Fruit fly (Drosophila melanogaster) whole organism, prepupa: Measurements from ENCODE around the gene CG8892.

Experiments
- Blimp-1 ChIP-seq: fragments of 200-800 bp; sonication (Bioruptor generic); optimal IDR thresholded peaks from 3 replicates; lab custom pipeline; 2017; ENCODE audit warnings: missing biosample characterization, missing genetic modification characterization, mild to moderate bottlenecking, moderate library complexity, missing genetic modification reagents
- CG10631 ChIP-seq: fragments of 200-800 bp; sonication (Bioruptor generic); optimal IDR thresholded peaks from 2 replicates; lab custom pipeline; 2016; ENCODE audit warnings: missing biosample characterization, missing genetic modification characterization
- CG32006 ChIP-seq: fragments of 200-800 bp; sonication (Bioruptor generic); optimal IDR thresholded peaks from 3 replicates; lab custom pipeline; 2017; ENCODE audit warnings: missing biosample characterization, mild to moderate bottlenecking, missing genetic modification characterization
- CG6276 ChIP-seq: fragments of 200-800 bp; sonication (Bioruptor generic); optimal IDR thresholded peaks from 2 replicates; lab custom pipeline; 2017; ENCODE audit warnings: missing biosample characterization, mild to moderate bottlenecking, missing genetic modification characterization
- CG6854 ChIP-seq: fragments of 200-800 bp; sonication (Bioruptor generic); optimal IDR thresholded peaks from 2 replicates; lab custom pipeline; 2017; ENCODE audit warnings: missing biosample characterization, mild to moderate bottlenecking, missing genetic modification characterization
- CG8632 ChIP-seq: fragments of 200-800 bp; sonication (Bioruptor generic); optimal IDR thresholded peaks from 3 replicates; lab custom pipeline; 2016; ENCODE audit warnings: missing biosample characterization, missing genetic modification characterization
- Ets21C ChIP-seq: fragments of 200-800 bp; sonication (Bioruptor generic); optimal IDR thresholded peaks from 3 replicates; lab custom pipeline; 2016; ENCODE audit warnings: missing biosample characterization, missing genetic modification characterization
- Ets96B ChIP-seq: fragments of 200-800 bp; optimal IDR thresholded peaks from 2 replicates; lab custom pipeline; 2019; ENCODE audit warnings: missing biosample characterization, mild to moderate bottlenecking, missing genetic modification characterization, moderate library complexity
- Hr39 ChIP-seq: fragments of 200-800 bp; sonication (Bioruptor generic); optimal IDR thresholded peaks from 2 replicates; lab custom pipeline; 2016; ENCODE audit warnings: missing biosample characterization, missing genetic modification characterization
- Hr4 ChIP-seq: fragments of 200-800 bp; sonication (Bioruptor generic); optimal IDR thresholded peaks from 3 replicates; lab custom pipeline; 2016; ENCODE audit warnings: missing biosample characterization, missing genetic modification characterization
- Lpt ChIP-seq: fragments of 200-800 bp; sonication (Bioruptor generic); optimal IDR thresholded peaks from 3 replicates; lab custom pipeline; 2016; ENCODE audit warnings: missing biosample characterization, missing genetic modification characterization
- lz ChIP-seq: fragments of 200-800 bp; sonication (Bioruptor generic); optimal IDR thresholded peaks from 3 replicates; lab custom pipeline; 2016; ENCODE audit warnings: missing biosample characterization, missing genetic modification characterization
- spab ChIP-seq: fragments of 200-800 bp; sonication (Bioruptor generic); optimal IDR thresholded peaks from 2 replicates; lab custom pipeline; 2017; ENCODE audit warnings: missing biosample characterization, mild to moderate bottlenecking, missing genetic modification characterization, missing genetic modification reagents

DNA sequence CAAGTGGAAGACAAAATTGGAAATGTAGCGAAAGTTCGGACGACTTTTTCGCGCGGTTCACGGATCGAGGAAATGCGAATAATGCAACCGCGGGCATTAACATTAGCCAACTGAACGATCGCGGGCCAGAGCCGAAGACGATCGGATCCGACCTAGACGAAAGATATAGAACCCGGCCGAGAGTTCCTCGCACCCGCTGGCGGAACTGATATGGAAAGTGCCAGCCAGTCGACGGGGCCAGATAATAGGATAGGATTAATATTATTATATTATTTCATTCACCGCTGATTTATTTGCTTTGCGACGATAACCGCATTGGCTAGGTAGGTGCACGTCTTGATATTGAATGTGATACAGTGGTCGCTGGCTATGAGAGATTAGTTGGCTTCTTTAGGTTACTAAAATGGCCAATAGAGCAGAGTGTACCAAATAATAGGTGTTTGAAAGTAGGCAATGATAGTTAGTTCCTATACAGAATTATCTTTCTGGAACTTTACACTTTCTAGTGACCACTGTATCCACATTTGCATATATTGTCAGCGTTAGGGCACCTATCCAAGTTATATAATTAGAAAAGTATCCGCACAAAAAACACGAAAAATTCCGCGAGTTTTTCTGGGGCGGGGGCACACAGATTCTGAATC, 18.1 kb upstream of the CG8892 start:
- peak; percentile 63 for TF ChIP-seq CG8632
- peak; percentile 74 for TF ChIP-seq CG10631
- TF ChIP-seq CG32006 = peak; percentile 78
- peak; percentile 68 for TF ChIP-seq Ets96B (tag; lab: Kevin White, UChicago)
- no peak for TF ChIP-seq Blimp-1 (GFP tag; lab: Kevin White, UChicago)
- TF ChIP-seq spab (GFP tag; lab: Kevin White, UChicago) = peak; percentile 64
- peak; percentile 75 for TF ChIP-seq Hr39 (GFP tag; lab: Kevin White, UChicago)
- TF ChIP-seq CG6854 (GFP tag; lab: Kevin White, UChicago) = no peak
- peak; percentile 87 for TF ChIP-seq Hr4
- TF ChIP-seq lz (GFP tag; lab: Kevin White, UChicago) = peak; percentile 62
- peak; percentile 73 for TF ChIP-seq CG6276
- TF ChIP-seq Ets21C (GFP tag; lab: Kevin White, UChicago) = peak; percentile 55
- peak; percentile 60 for TF ChIP-seq Lpt (GFP tag; lab: Kevin White, UChicago)
